Worm (Caenorhabditis elegans) whole organism, mixed stage, embryonic: ENCODE results near the gene gcn-1.

Experiments
- cnd-1 ChIP-seq: fragments of 200-800 bp; sonication (Bioruptor generic); optimal IDR thresholded peaks from 2 replicates; lab custom pipeline; 2018; ENCODE audit warnings: mild to moderate bottlenecking, missing genetic modification characterization, missing compliant biosample characterization
- flh-1 ChIP-seq: fragments of 200-800 bp; sonication (Bioruptor generic); optimal IDR thresholded peaks from 2 replicates; lab custom pipeline; 2018; ENCODE audit warnings: mild to moderate bottlenecking, missing genetic modification characterization, moderate library complexity, missing compliant biosample characterization
- ham-2 ChIP-seq: fragments of 200-800 bp; sonication (Bioruptor generic); optimal IDR thresholded peaks from 2 replicates; lab custom pipeline; 2018; ENCODE audit warnings: mild to moderate bottlenecking, missing genetic modification characterization, missing compliant biosample characterization
- hlh-1 ChIP-seq: fragments of 150-350 bp; optimal IDR thresholded peaks from 2 replicates; lab custom pipeline; 2014; ENCODE audit warnings: missing biosample characterization, missing genetic modification reagents, missing genetic modification characterization
- lin-13 ChIP-seq: fragments of 150-350 bp; optimal IDR thresholded peaks from 2 replicates; lab custom pipeline; 2014; ENCODE audit warnings: missing biosample characterization, missing genetic modification characterization
- lin-32 ChIP-seq: fragments of 200-800 bp; sonication (Bioruptor generic); optimal IDR thresholded peaks from 2 replicates; lab custom pipeline; 2018; ENCODE audit warnings: mild to moderate bottlenecking, missing genetic modification characterization, missing compliant biosample characterization
- lsy-2 ChIP-seq: fragments of 150-350 bp; optimal IDR thresholded peaks from 2 replicates; lab custom pipeline; 2014; ENCODE audit warnings: missing biosample characterization, missing genetic modification characterization
- mab-5 ChIP-seq: fragments of 150-350 bp; optimal IDR thresholded peaks from 2 replicates; lab custom pipeline; 2014; ENCODE audit warnings: missing biosample characterization, missing genetic modification characterization
- mep-1 ChIP-seq: fragments of 150-350 bp; optimal IDR thresholded peaks from 2 replicates; lab custom pipeline; 2017; ENCODE audit warnings: missing biosample characterization, missing genetic modification reagents, missing genetic modification characterization, inconsistent platforms
- mls-2 ChIP-seq: sonication (generic microtip); optimal IDR thresholded peaks from 2 replicates; lab custom pipeline; 2016; ENCODE audit warnings: mild to moderate bottlenecking, missing genetic modification characterization, moderate library complexity, missing compliant biosample characterization
- nhr-237 ChIP-seq: fragments of 150-350 bp; optimal IDR thresholded peaks from 2 replicates; lab custom pipeline; 2014; ENCODE audit warnings: missing biosample characterization, missing genetic modification characterization
- nhr-76 ChIP-seq: sonication (generic microtip); optimal IDR thresholded peaks from 2 replicates; lab custom pipeline; 2017; ENCODE audit warnings: missing biosample characterization, missing genetic modification characterization
- sem-2 ChIP-seq: fragments of 200-800 bp; sonication (Bioruptor generic); optimal IDR thresholded peaks from 2 replicates; lab custom pipeline; 2018; ENCODE audit warnings: mild to moderate bottlenecking, missing genetic modification characterization, missing compliant biosample characterization
- snpc-4 ChIP-seq: fragments of 150-350 bp; optimal IDR thresholded peaks from 2 replicates; lab custom pipeline; 2014; ENCODE audit warnings: missing biosample characterization, missing genetic modification characterization
- sptf-1 ChIP-seq: sonication (generic microtip); optimal IDR thresholded peaks from 2 replicates; lab custom pipeline; 2017; ENCODE audit warnings: mild to moderate bottlenecking, missing genetic modification characterization, moderate library complexity, missing compliant biosample characterization
- unc-62 ChIP-seq: fragments of 150-350 bp; optimal IDR thresholded peaks from 2 replicates; lab custom pipeline; 2014; ENCODE audit warnings: missing biosample characterization, missing genetic modification reagents, missing genetic modification characterization
- zip-8 ChIP-seq: fragments of 150-350 bp; optimal IDR thresholded peaks from 2 replicates; lab custom pipeline; 2014; ENCODE audit warnings: missing biosample characterization, missing genetic modification characterization

Gene gcn-1

DNA sequence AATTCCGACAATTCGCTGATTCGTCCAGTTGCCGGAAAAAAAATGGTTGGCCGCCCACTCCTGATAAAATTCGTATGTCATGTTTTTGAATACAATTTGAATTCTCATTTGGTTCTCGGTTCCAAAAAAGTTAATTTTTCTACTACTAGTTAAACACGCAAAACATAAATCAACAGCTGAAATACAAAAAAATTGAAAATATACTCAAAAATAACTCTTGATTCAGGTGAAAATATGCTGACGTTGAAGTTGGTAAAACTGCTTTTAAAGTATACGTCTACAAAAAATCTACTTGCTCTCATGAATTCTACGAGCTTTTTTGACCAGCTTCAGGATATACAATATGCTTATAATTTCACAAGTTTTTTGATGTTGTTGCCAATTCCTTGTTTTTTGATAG lies 88.7 kb downstream of the gcn-1 start, which contains the start of gene srz-56:
TSS of gene srz-56 (plus strand) at position 301 of the 400 bp plus-strand sequence.
- TF ChIP-seq sptf-1 (no peak), flh-1 (GFP tag; lab: Kevin White, UChicago) (no peak), cnd-1 (no peak), lin-32 (GFP tag; lab: Kevin White, UChicago) (no peak)

DNA sequence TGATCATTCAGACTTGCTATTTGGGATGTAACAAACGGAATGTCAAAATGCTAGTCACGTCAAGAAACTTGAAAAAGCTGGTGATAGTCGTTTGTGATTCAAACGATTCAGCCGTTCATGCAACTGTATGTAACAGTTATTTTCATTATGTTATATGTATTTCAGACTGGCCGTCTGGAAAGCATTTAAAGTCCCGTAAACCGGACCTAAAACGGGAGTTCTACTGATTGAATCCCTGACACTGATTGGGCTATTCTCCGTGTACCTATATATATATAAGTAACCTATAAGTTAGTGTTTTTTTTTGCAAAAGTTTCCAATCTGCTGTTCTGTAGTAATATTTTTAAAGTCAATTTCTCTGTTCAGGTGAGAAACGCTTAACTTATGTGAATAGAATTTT lies 91.9 kb downstream of the gcn-1 start:
- TF ChIP-seq snpc-4: no peak
- TF ChIP-seq lin-32 (GFP tag; lab: Kevin White, UChicago): no peak
- TF ChIP-seq mab-5 (tag; lab: Kevin White, UChicago): no peak
- TF ChIP-seq mep-1 (tag; lab: Kevin White, UChicago): no peak
- TF ChIP-seq hlh-1: no peak
- no peak for TF ChIP-seq nhr-237 (tag; lab: Kevin White, UChicago)
- TF ChIP-seq mls-2: no peak
- no peak for TF ChIP-seq sptf-1
- no peak for TF ChIP-seq sem-2
- no peak for TF ChIP-seq lin-13
- no peak for TF ChIP-seq lsy-2 (tag; lab: Kevin White, UChicago)
- no peak for TF ChIP-seq ham-2 (GFP tag; lab: Kevin White, UChicago)
- TF ChIP-seq nhr-76 (tag; lab: Kevin White, UChicago): no peak
- no peak for TF ChIP-seq flh-1 (GFP tag; lab: Kevin White, UChicago)
- TF ChIP-seq zip-8: no peak

DNA sequence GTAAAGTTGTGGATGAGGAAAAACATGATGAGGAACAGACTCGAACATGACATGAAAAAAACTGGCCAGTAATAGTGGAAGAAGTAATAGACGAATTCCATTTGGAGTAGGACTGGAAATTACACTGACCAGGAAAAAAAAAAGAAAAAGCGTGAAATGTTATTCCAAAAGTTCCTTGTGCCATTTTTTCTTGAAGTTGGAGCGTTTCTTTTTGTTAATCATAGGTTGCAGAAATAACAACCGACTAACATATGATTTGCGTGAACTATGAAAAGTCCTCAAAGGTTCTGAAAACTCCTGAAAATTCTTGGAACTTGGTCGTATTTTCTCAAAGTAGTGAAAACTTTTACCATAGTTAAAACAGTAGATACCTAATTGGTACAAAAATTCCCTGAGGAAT lies 94.0 kb downstream of the gcn-1 start, which contains the start of gene srd-67:
TSS of gene srd-67 (minus strand) at position 101 of the 400 bp plus-strand sequence.
- no peak for TF ChIP-seq ham-2 (GFP tag; lab: Kevin White, UChicago)
- TF ChIP-seq unc-62 (GFP tag; lab: Kevin White, UChicago): no peak
- no peak for TF ChIP-seq hlh-1
